Fruit fly (Drosophila melanogaster): ENCODE results near the gene Fpgs1.
A peak's percentile ranks its signal among the peaks of the same experiment; 100 is the strongest.

The Fpgs1 gene

DNA sequence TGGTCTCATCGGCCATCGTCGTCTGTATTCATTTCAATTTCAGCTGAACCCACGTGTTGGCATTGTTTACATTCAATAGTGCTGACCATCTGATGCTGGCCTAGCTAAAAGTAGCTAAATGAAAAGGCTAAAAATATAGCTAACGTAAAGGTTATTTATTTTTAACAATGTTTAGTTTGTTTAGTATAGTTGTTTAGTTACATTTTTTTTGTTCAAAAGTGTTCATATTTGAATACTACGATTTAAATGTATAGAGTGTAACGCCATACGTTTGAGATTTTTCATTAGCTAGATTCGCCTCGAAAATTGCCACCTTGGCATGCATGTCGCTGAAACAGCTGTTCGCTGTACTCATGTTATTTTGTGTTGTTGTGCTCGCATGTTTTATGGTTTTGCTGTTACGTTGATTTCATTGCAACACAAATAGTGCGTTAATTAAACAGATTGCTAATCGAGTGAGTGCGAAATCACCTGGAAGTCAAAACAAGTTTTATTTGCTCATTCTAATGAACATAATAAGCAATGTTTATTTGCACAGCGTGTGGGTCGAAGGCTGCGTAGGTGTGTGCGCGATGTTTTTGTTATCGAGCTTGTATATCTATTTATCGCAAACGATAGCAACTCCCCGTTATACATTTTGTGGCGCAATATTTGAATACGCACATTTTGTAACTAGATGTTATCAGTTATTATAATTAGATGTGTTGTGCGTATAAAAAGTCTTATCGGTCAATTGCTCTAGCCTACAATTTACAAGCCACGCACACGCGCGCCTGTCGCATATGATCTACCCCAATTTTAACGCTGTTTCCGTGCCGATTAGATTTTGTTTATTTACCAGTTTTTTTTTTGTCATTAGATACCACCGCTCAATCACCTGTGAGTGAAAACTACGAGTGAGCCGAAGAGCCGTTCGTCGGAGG, at the start of gene Fpgs1, which contains the start of gene CG1463:
Fpgs1 (plus strand) TSS at position 332 of the 923 bp plus-strand sequence.
CG1463 (minus strand) TSS at position 132 of the 923 bp plus-strand sequence.
- peak; percentile 98 for TF ChIP-seq Mnt (GFP tag; optimal IDR thresholded peaks at IDR 0.05)
- TF ChIP-seq tj (GFP tag; optimal IDR thresholded peaks at IDR 0.05) = peak; percentile 70
- TF ChIP-seq CG33017 (tag; optimal IDR thresholded peaks at IDR 0.05) = no peak
- TF ChIP-seq bab1 (GFP tag; optimal IDR thresholded peaks at IDR 0.05) = peak; percentile 72
- TF ChIP-seq Crg-1 (GFP tag; optimal IDR thresholded peaks at IDR 0.05) = peak; percentile 6
- peak; percentile 59 for TF ChIP-seq CG14711 (tag; optimal IDR thresholded peaks at IDR 0.05)
- no peak for TF ChIP-seq cic (GFP tag; optimal IDR thresholded peaks at IDR 0.05)
- peak; percentile 59 for TF ChIP-seq ovo (GFP tag; optimal IDR thresholded peaks at IDR 0.05)
- TF ChIP-seq cnc (optimal IDR thresholded peaks at IDR 0.05) = no peak
- TF ChIP-seq CG11617 (GFP tag; optimal IDR thresholded peaks at IDR 0.05) = peak; percentile 88
- peak; percentile 28 for TF ChIP-seq CG1620 (GFP tag; optimal IDR thresholded peaks at IDR 0.05)
- TF ChIP-seq kay (GFP tag; ENCODE audit: borderline replicate concordance) = no peak
- TF ChIP-seq CG5204 (GFP tag; optimal IDR thresholded peaks at IDR 0.05) = no peak
- TF ChIP-seq CG7045 (GFP tag; optimal IDR thresholded peaks at IDR 0.05) = no peak
- TF ChIP-seq toe (GFP tag; optimal IDR thresholded peaks at IDR 0.05) = no peak
- TF ChIP-seq CG7101 (tag; optimal IDR thresholded peaks at IDR 0.05) = peak; percentile 72
- TF ChIP-seq CG12768 (GFP tag; optimal IDR thresholded peaks at IDR 0.05) = no peak
- TF ChIP-seq pad (GFP tag; optimal IDR thresholded peaks at IDR 0.05) = peak; percentile 47
- TF ChIP-seq Clk (GFP tag; optimal IDR thresholded peaks at IDR 0.05) = no peak
- no peak for TF ChIP-seq Hr96 (GFP tag; optimal IDR thresholded peaks at IDR 0.05)

DNA sequence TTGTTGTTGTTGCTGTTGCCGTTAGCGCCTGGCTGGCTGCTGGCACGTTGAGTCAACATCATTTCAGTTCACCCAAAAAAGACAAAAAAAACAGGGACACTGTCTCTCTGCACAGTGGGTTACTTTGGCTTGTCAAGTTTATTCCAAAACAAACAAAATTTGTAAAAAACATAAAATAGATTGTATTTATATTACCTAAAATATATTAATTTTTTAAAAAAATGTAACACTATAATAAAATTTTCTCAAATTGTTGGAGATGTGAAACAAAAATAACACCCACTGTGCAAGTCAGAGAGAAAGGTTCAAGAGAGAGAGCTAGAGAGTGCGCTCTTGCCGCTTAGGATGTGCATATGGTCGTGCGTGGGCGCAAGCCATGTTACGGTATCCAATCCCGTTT, 44.0 kb upstream of the Fpgs1 start:
- TF ChIP-seq CG33017 (tag; optimal IDR thresholded peaks at IDR 0.05) (peak; percentile 87), CG12768 (GFP tag; optimal IDR thresholded peaks at IDR 0.05) (peak; percentile 71), CG7101 (tag; optimal IDR thresholded peaks at IDR 0.05) (peak; percentile 92), CG7045 (GFP tag; optimal IDR thresholded peaks at IDR 0.05) (peak; percentile 82), cnc (optimal IDR thresholded peaks at IDR 0.05) (no peak), Mnt (GFP tag; optimal IDR thresholded peaks at IDR 0.05) (peak; percentile 14), tj (GFP tag; optimal IDR thresholded peaks at IDR 0.05) (peak; percentile 48), CG1620 (GFP tag; optimal IDR thresholded peaks at IDR 0.05) (no peak), CG5204 (GFP tag; optimal IDR thresholded peaks at IDR 0.05) (no peak), cic (GFP tag; optimal IDR thresholded peaks at IDR 0.05) (no peak), CG14711 (tag; optimal IDR thresholded peaks at IDR 0.05) (peak; percentile 88), pad (GFP tag; optimal IDR thresholded peaks at IDR 0.05) (peak; percentile 57), ovo (GFP tag; optimal IDR thresholded peaks at IDR 0.05) (peak; percentile 64), kay (GFP tag; ENCODE audit: borderline replicate concordance) (no peak), Hr96 (GFP tag; optimal IDR thresholded peaks at IDR 0.05) (peak; percentile 43), Clk (GFP tag; optimal IDR thresholded peaks at IDR 0.05) (peak; percentile 60), Crg-1 (GFP tag; optimal IDR thresholded peaks at IDR 0.05) (peak; percentile 28), CG11617 (GFP tag; optimal IDR thresholded peaks at IDR 0.05) (peak; percentile 69), toe (GFP tag; optimal IDR thresholded peaks at IDR 0.05) (peak; percentile 11), bab1 (GFP tag; optimal IDR thresholded peaks at IDR 0.05) (no peak)

DNA sequence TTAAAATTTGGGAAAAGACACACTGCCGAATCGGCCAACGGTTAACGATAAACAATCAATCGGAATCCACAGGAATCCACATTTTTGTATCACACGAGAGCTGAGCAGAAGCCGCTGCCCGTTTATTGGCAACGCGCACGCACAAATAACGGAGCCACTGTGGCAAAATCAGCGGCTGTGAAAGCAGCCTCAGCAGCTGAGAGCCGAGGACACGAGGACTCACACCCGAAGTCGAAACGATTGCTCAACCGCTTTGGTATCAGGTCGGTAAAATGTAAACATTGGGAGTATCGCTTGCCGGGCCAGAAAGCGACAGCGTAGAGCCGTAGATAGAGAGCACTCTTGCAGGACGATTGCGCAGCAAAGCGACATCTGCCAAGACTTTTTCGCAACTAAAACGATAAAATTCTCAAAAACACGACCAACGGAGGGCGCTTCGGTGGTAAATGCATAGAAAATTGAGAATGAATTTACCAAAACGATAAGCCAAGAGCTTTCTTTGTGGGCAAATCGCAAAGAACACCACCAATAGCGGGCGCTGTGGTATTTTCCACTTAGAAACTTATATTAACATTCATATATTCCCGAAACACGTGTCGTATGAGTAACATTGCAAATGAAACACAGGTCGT, 43.3 kb upstream of the Fpgs1 start, which contains the start of gene hwt:
hwt (minus strand) TSS at position 161 of the 632 bp plus-strand sequence.
- TF ChIP-seq Hr96 (GFP tag; optimal IDR thresholded peaks at IDR 0.05) = no peak
- TF ChIP-seq CG7045 (GFP tag; optimal IDR thresholded peaks at IDR 0.05) = no peak
- TF ChIP-seq tj (GFP tag; optimal IDR thresholded peaks at IDR 0.05) = no peak
- TF ChIP-seq Crg-1 (GFP tag; optimal IDR thresholded peaks at IDR 0.05) = no peak
- TF ChIP-seq CG5204 (GFP tag; optimal IDR thresholded peaks at IDR 0.05) = no peak
- TF ChIP-seq cic (GFP tag; optimal IDR thresholded peaks at IDR 0.05) = no peak
- TF ChIP-seq Clk (GFP tag; optimal IDR thresholded peaks at IDR 0.05) = no peak
- TF ChIP-seq ovo (GFP tag; optimal IDR thresholded peaks at IDR 0.05) = no peak
- no peak for TF ChIP-seq kay (GFP tag; ENCODE audit: borderline replicate concordance)

DNA sequence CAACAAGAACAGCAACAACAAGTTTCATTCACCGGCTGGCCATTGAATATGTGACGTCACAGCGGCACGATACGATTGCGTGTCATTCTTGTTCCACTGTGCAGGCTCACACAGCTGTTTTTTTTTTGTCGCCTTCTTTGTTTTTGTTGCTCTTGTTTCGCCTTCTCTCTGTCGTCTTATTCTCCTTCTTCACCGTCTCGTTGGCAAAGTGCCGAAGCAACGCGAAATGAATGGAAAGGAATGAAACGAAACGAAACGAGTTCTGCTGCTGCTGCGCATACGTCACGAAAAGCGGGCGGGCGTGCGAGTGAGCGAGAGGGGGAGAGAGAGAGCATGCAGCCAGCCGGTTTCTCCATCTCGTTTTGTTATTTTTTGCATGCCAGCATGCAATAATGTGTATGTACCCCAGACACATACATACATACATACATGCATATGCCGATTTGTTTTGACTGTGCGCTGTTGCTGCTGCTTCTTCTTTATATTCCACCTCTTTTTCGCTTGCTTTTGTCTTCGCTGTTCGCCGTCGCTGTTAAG, 36.9 kb upstream of the Fpgs1 start:
- peak; percentile 54 for TF ChIP-seq bab1 (GFP tag; optimal IDR thresholded peaks at IDR 0.05)
- TF ChIP-seq kay (GFP tag; ENCODE audit: borderline replicate concordance) = peak; percentile 34
- peak; percentile 31 for TF ChIP-seq CG12768 (GFP tag; optimal IDR thresholded peaks at IDR 0.05)
- no peak for TF ChIP-seq CG1620 (GFP tag; optimal IDR thresholded peaks at IDR 0.05)
- TF ChIP-seq tj (GFP tag; optimal IDR thresholded peaks at IDR 0.05) = peak; percentile 81
- TF ChIP-seq CG7045 (GFP tag; optimal IDR thresholded peaks at IDR 0.05) = no peak
- TF ChIP-seq toe (GFP tag; optimal IDR thresholded peaks at IDR 0.05) = peak; percentile 12
- TF ChIP-seq CG7101 (tag; optimal IDR thresholded peaks at IDR 0.05) = peak; percentile 12
- no peak for TF ChIP-seq cnc (optimal IDR thresholded peaks at IDR 0.05)
- no peak for TF ChIP-seq Crg-1 (GFP tag; optimal IDR thresholded peaks at IDR 0.05)
- TF ChIP-seq cic (GFP tag; optimal IDR thresholded peaks at IDR 0.05) = peak; percentile 91
- no peak for TF ChIP-seq Clk (GFP tag; optimal IDR thresholded peaks at IDR 0.05)
- peak; percentile 10 for TF ChIP-seq CG14711 (tag; optimal IDR thresholded peaks at IDR 0.05)
- TF ChIP-seq ovo (GFP tag; optimal IDR thresholded peaks at IDR 0.05) = no peak
- TF ChIP-seq Mnt (GFP tag; optimal IDR thresholded peaks at IDR 0.05) = peak; percentile 88
- peak; percentile 29 for TF ChIP-seq Hr96 (GFP tag; optimal IDR thresholded peaks at IDR 0.05)
- peak; percentile 36 for TF ChIP-seq CG11617 (GFP tag; optimal IDR thresholded peaks at IDR 0.05)
- peak; percentile 68 for TF ChIP-seq pad (GFP tag; optimal IDR thresholded peaks at IDR 0.05)

Measured in whole organism, adult.